Fruit fly (Drosophila melanogaster) Kc167 (cell line): ENCODE results near the gene CG43349.

ENCODE experiments used
- Myc ChIP-seq: fragments of >200 bp; optimal IDR thresholded peaks from 2 replicates; lab custom pipeline; 2017; ENCODE audit warnings: missing external identifiers
- Sin3A ChIP-seq: fragments of >200 bp; optimal IDR thresholded peaks from 2 replicates; lab custom pipeline; 2018; ENCODE audit warnings: missing external identifiers
- h ChIP-seq: fragments of >200 bp; optimal IDR thresholded peaks from 3 replicates; lab custom pipeline; 2018; ENCODE audit warnings: missing external identifiers
- insv ChIP-seq: fragments of >200 bp; optimal IDR thresholded peaks from 3 replicates; lab custom pipeline; 2018; ENCODE audit warnings: missing external identifiers
- psq ChIP-seq: fragments of >200 bp; optimal IDR thresholded peaks from 2 replicates; lab custom pipeline; 2017; ENCODE audit warnings: missing external identifiers
- ttk ChIP-seq: sonication (Bioruptor generic); optimal IDR thresholded peaks from 2 replicates; lab custom pipeline; 2017; ENCODE audit warnings: missing external identifiers

The CG43349 gene

DNA sequence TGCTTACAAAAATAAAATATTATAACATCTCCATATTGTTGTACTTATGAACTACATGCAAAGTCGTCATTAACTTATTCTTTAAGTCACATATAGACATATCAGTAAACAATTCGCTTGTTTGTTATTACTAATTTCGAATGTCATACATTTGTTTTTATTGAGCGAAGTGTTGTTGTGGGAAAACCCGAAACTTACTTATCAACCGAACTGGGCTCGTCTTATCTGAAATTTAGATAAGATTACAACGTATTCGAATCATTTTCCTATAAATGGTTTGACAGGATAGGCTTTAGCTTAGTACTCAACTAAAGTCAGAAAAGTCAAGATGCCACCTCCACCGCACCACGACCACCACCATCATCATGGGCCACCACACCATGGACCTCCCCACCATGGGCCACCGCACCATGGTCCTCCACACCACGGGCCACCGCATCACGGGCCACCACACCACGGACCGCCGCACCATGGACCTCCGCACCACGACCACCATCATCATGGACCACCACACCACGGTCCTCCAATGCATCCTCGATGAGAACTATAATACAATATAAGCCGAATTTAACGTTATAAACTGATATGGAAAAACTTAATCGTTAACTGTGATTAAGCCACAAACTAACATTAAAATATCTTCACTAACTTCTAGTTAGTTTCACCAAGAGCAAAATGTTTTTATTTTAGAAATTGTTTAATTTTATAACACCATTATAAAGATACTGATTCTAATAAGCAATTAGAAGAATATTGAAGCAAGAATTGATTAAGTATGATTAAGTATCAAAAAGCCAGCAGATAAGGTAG is at the start of gene CG43349, which contains the start of gene CG5011:
Gene CG43349 (plus strand): TSS at position 294 of the 810 bp plus-strand sequence.
Gene CG5011 (plus strand): TSS at position 760 of the 810 bp plus-strand sequence.
- TF ChIP-seq h (lab: Kevin White, UChicago) (no peak), insv (lab: Kevin White, UChicago) (no peak), Sin3A (lab: Kevin White, UChicago) (no peak), psq (no peak), ttk (lab: Kevin White, UChicago) (no peak), Myc (lab: Kevin White, UChicago) (no peak)

dm6 chr2L:1150554-1150953 is 49.5 kb upstream of the CG43349 start, which contains the start of the genes Tfb4 and Vps29:
TSS of gene Tfb4 (minus strand) at chr2L:1150677.
TSS of gene Vps29 (plus strand) at chr2L:1150766.
- TF ChIP-seq insv (lab: Kevin White, UChicago) (no peak), Sin3A (lab: Kevin White, UChicago) (no peak), psq (no peak), Myc (lab: Kevin White, UChicago) (no peak), ttk (lab: Kevin White, UChicago) (no peak), h (lab: Kevin White, UChicago) (no peak)

dm6 chr2L:1152693-1153092 is 47.3 kb upstream of the CG43349 start:
- TF ChIP-seq Sin3A (lab: Kevin White, UChicago), result no peak
- no peak for TF ChIP-seq psq

- TF ChIP-seq insv (lab: Kevin White, UChicago) (no peak), psq (no peak), Myc (lab: Kevin White, UChicago) (no peak), Sin3A (lab: Kevin White, UChicago) (no peak), ttk (lab: Kevin White, UChicago) (no peak), h (lab: Kevin White, UChicago) (no peak)
Observed at dm6 chr2L:1156592-1157249, 43.3 kb upstream of the CG43349 start.

- no peak for TF ChIP-seq Sin3A (lab: Kevin White, UChicago)
Observed at dm6 chr2L:1157357-1157678, 42.7 kb upstream of the CG43349 start.

- TF ChIP-seq Myc (lab: Kevin White, UChicago), result no peak
- TF ChIP-seq psq, result no peak
- TF ChIP-seq h (lab: Kevin White, UChicago), result no peak
- TF ChIP-seq insv (lab: Kevin White, UChicago), result no peak
- TF ChIP-seq Sin3A (lab: Kevin White, UChicago), result peak; percentile 89
Observed at dm6 chr2L:1157679-1158518, 42.1 kb upstream of the CG43349 start, which contains the start of gene capt. TSS of gene capt (minus strand) at chr2L:1158262.

DNA sequence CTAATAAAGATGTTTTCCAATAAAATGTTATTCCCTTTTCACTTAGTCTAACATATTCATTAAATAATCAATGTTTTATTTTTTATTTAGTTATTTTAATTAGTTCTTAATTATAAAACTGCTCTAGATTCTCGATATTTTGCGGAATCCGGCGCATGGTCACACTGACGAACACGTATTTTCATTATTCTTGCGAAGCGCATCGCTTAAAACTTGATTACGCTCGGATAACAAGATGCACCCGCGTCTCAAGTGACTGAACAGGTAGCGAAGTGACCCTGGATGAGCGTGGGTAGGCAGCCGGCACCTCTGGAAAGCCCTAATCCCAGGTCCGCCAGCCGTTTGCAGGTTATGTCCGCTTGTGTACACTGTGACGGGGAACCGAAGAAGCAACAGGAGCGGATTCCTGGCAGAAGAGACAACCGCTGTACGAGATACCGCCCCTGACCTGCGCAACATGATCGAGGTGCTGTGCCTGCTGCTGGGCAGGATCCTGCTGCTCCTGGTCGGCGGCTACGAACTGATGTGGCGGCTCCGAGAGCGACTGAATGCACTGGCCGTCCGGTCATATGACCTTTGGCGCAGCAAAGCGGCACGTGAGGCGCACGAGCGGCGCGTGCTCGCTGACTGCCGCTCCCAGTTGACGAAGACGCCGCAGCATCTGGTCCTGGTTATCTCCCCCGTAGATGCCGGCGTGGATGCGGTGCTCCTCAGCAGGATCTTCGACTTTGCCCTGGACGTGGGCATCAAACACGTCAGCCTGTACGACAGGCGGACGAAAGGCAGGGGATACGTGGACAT is 41.3 kb upstream of the CG43349 start, which contains the start of gene Tango14:
Gene Tango14 (plus strand): TSS at position 143 of the 801 bp plus-strand sequence.
- TF ChIP-seq Sin3A (lab: Kevin White, UChicago) (no peak), Myc (lab: Kevin White, UChicago) (no peak), ttk (lab: Kevin White, UChicago) (no peak), insv (lab: Kevin White, UChicago) (no peak), h (lab: Kevin White, UChicago) (no peak), psq (no peak)

dm6 chr2L:1163538-1164143 is 36.4 kb upstream of the CG43349 start, which contains the start of gene CG5080:
TSS of gene CG5080 (minus strand) at chr2L:1163886.
- no peak for TF ChIP-seq h (lab: Kevin White, UChicago)
- TF ChIP-seq Sin3A (lab: Kevin White, UChicago), result no peak
- TF ChIP-seq psq, result no peak
- no peak for TF ChIP-seq Myc (lab: Kevin White, UChicago)
- TF ChIP-seq insv (lab: Kevin White, UChicago), result no peak
- TF ChIP-seq ttk (lab: Kevin White, UChicago), result no peak

- no peak for TF ChIP-seq insv (lab: Kevin White, UChicago)
- TF ChIP-seq h (lab: Kevin White, UChicago), result no peak
- TF ChIP-seq ttk (lab: Kevin White, UChicago), result no peak
- TF ChIP-seq Sin3A (lab: Kevin White, UChicago), result no peak
- TF ChIP-seq Myc (lab: Kevin White, UChicago), result no peak
Observed at dm6 chr2L:1164294-1164693, 35.7 kb upstream of the CG43349 start, which contains the start of gene IntS14. TSS of gene IntS14 (plus strand) at chr2L:1164443.

dm6 chr2L:1166326-1166725 is 33.7 kb upstream of the CG43349 start, which contains the start of gene CG14341:
TSS of gene CG14341 (plus strand) at chr2L:1166506.
- TF ChIP-seq Sin3A (lab: Kevin White, UChicago) (no peak), ttk (lab: Kevin White, UChicago) (no peak), h (lab: Kevin White, UChicago) (no peak)
